Fruit fly (Drosophila melanogaster) whole organism, prepupa: Measurements from ENCODE around the gene Rab18.

Experiments
- CG1621 ChIP-seq: fragments of 200-800 bp; sonication (Bioruptor generic); optimal IDR thresholded peaks from 3 replicates; lab custom pipeline; 2018; ENCODE audit warnings: missing biosample characterization, mild to moderate bottlenecking, missing genetic modification characterization
- CG6854 ChIP-seq: fragments of 200-800 bp; sonication (Bioruptor generic); optimal IDR thresholded peaks from 2 replicates; lab custom pipeline; 2017; ENCODE audit warnings: missing biosample characterization, mild to moderate bottlenecking, missing genetic modification characterization
- CG8319 ChIP-seq: fragments of 200-800 bp; sonication (Bioruptor generic); optimal IDR thresholded peaks from 3 replicates; lab custom pipeline; 2016; ENCODE audit warnings: missing biosample characterization, missing genetic modification characterization
- CG9139 ChIP-seq: fragments of 200-800 bp; sonication (Bioruptor generic); optimal IDR thresholded peaks from 3 replicates; lab custom pipeline; 2017; ENCODE audit warnings: missing biosample characterization, mild to moderate bottlenecking, missing genetic modification characterization
- Lpt ChIP-seq: fragments of 200-800 bp; sonication (Bioruptor generic); optimal IDR thresholded peaks from 3 replicates; lab custom pipeline; 2016; ENCODE audit warnings: missing biosample characterization, missing genetic modification characterization
- OdsH ChIP-seq: fragments of 200-800 bp; sonication (Bioruptor generic); optimal IDR thresholded peaks from 3 replicates; lab custom pipeline; 2016; ENCODE audit warnings: missing biosample characterization, missing genetic modification characterization
- dsx ChIP-seq: fragments of 200-800 bp; optimal IDR thresholded peaks from 3 replicates; lab custom pipeline; 2019; ENCODE audit warnings: missing biosample characterization, mild to moderate bottlenecking, missing genetic modification characterization, moderate library complexity; ENCODE audit not compliant: poor library complexity, severe bottlenecking
- esn ChIP-seq: fragments of 200-800 bp; sonication (Bioruptor generic); optimal IDR thresholded peaks from 2 replicates; lab custom pipeline; 2016; ENCODE audit warnings: missing biosample characterization, mild to moderate bottlenecking, missing genetic modification characterization, moderate library complexity
- net ChIP-seq: fragments of 200-800 bp; sonication (Bioruptor generic); optimal IDR thresholded peaks from 3 replicates; lab custom pipeline; 2016; ENCODE audit warnings: missing biosample characterization, missing genetic modification characterization

DNA sequence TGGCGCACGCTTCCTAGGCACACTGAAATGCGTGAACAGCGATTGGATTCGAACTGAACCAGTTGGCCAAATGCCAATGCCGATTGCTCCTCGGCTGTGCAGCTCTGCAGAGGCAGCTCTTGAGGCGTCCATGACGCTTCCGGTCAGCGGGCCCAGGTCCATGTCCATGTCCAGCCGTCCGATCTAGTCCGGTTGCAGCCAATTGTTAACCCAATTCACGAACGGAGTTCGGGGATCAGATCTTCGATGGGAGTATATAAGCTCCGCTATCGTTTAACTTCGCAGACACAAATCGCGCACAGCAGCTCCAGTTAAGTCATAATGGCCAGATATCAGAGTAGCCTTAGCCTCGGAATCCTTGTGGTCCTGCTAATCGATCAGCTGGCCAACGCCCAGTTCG lies 11.3 kb upstream of the Rab18 start, which contains the start of gene CG42449:
- TF ChIP-seq CG6854 (no peak), dsx (GFP tag; lab: Kevin White, UChicago) (no peak), CG8319 (GFP tag; lab: Kevin White, UChicago) (no peak), CG1621 (tag; lab: Kevin White, UChicago) (no peak), OdsH (GFP tag; lab: Kevin White, UChicago) (no peak), net (GFP tag; lab: Kevin White, UChicago) (no peak), Lpt (no peak), esn (GFP tag; lab: Kevin White, UChicago) (no peak), CG9139 (no peak)
